Fruit fly (Drosophila melanogaster): Measurements from ENCODE around the gene CG5112.

CG5112 gene

DNA sequence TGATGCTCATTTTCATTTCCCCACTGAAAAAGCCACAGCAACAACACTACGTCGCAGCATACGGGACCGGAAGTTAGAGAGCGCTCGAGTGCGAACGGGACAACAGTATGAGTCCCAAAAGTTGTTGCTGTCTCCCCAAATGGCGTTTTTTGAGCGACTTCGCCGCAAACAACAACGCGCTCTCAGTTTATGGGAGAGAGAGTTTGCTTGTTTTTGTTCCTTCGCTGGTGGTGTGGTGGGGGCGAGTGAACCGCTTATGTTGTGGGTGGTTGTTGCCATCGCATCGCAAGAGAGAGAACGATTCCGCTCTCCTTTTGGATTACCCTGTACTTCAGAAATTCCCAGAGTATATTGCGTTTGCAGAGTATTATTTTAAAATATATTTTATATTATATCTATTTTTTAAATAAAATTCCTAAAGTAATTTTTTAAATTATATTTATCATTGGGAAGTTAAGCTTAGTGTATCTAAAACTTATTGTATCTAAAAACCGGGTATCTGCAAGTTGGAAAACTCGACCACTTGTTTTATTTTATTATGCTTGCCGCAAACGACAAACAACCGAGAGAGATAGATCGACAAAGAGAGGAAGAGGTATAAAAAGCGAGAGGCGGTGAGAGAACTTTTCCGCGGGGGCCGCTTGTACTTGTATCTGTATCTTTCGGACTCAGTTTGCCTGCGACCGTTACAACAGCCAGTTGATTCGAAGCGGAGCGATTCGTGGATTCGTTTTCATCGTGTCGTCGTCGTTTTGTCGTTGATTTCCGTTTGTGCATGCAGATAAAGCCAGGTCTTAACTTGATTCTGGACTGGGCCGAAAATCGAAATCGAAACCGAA lies 24.4 kb downstream of the CG5112 start, which contains the start of gene msi (continued):
- peak; percentile 92 for TF ChIP-seq CG12071 (GFP tag; optimal IDR thresholded peaks at IDR 0.05)
- TF ChIP-seq CG18764 (GFP tag; optimal IDR thresholded peaks at IDR 0.05), result peak; percentile 93
- peak; percentile 96; the same call in 1 of the 2 replicates for TF ChIP-seq NFAT (GFP tag; IDR thresholded peaks at IDR 0.05)
- TF ChIP-seq YL-1 (GFP tag; optimal IDR thresholded peaks at IDR 0.05), result peak; percentile 95
- TF ChIP-seq Mrtf (GFP tag; IDR thresholded peaks at IDR 0.05), result peak; percentile 98
- TF ChIP-seq CG6254 (GFP tag; optimal IDR thresholded peaks at IDR 0.05), result peak; percentile 96
- TF ChIP-seq bsh (GFP tag; optimal IDR thresholded peaks at IDR 0.05), result peak; percentile 94 to 100
- TF ChIP-seq CG10431 (GFP tag; optimal IDR thresholded peaks at IDR 0.05), result peak; percentile 91
- peak; percentile 65; the same call in 1 of the 2 replicates for TF ChIP-seq Bgb (GFP tag; IDR thresholded peaks at IDR 0.05; ENCODE audit: partially characterized antibody)
- TF ChIP-seq row (GFP tag; IDR thresholded peaks at IDR 0.05), result peak; percentile 100
- TF ChIP-seq sug (tag; optimal IDR thresholded peaks at IDR 0.05), result peak; percentile 98
- TF ChIP-seq dan (GFP tag; IDR thresholded peaks at IDR 0.05), result peak; percentile 77
- TF ChIP-seq Dll (GFP tag; IDR thresholded peaks at IDR 0.05; ENCODE audit: partially characterized antibody), result no peak; the same call in 3 of the 4 replicates
- peak; percentile 99 for TF ChIP-seq Dbx (GFP tag; IDR thresholded peaks at IDR 0.05)
- peak in 1 of 3 experiments; percentile 99 for TF ChIP-seq Stat92E (GFP tag; optimal IDR thresholded peaks at IDR 0.05)
- TF ChIP-seq jumu (GFP tag; optimal IDR thresholded peaks at IDR 0.05), result peak; percentile 65
- TF ChIP-seq CG13123 (GFP tag; optimal IDR thresholded peaks at IDR 0.05), result peak; percentile 93
- TF ChIP-seq sna (GFP tag; IDR thresholded peaks at IDR 0.05; ENCODE audit: partially characterized antibody), result 0 out of 2 replicates have a peak, but pooled peaks have one; percentile 18
- TF ChIP-seq CG33213 (GFP tag; optimal IDR thresholded peaks at IDR 0.05), result peak; percentile 16
- peak; percentile 100 for TF ChIP-seq CG17361 (GFP tag; IDR thresholded peaks at IDR 0.05)
- TF ChIP-seq sens-2 (GFP tag; IDR thresholded peaks at IDR 0.05), result peak; percentile 95
- peak; percentile 98 for TF ChIP-seq al (GFP tag; IDR thresholded peaks at IDR 0.05)
- peak; percentile 89 for TF ChIP-seq CG17802 (tag; optimal IDR thresholded peaks at IDR 0.05)
- TF ChIP-seq Asciz (GFP tag; optimal IDR thresholded peaks at IDR 0.05), result peak; percentile 99
- TF ChIP-seq pho (GFP tag; optimal IDR thresholded peaks at IDR 0.05), result peak; percentile 40
- TF ChIP-seq Med (GFP tag), result peak; percentile 97
- TF ChIP-seq amos (GFP tag; IDR thresholded peaks at IDR 0.05; ENCODE audit: partially characterized antibody), result no peak; the same call in 1 of the 2 replicates
- TF ChIP-seq CG1233 (GFP tag; optimal IDR thresholded peaks at IDR 0.05), result peak; percentile 99
- TF ChIP-seq CG11093 (GFP tag; IDR thresholded peaks at IDR 0.05), result peak; percentile 99
- TF ChIP-seq gfzf (GFP tag; optimal IDR thresholded peaks at IDR 0.05), result peak; percentile 38
- peak; percentile 99 for TF ChIP-seq sisA (GFP tag; IDR thresholded peaks at IDR 0.05)
- TF ChIP-seq CG34422 (GFP tag; IDR thresholded peaks at IDR 0.05), result peak; percentile 99
- TF ChIP-seq CG3281 (GFP tag; optimal IDR thresholded peaks at IDR 0.05), result peak; percentile 98
- TF ChIP-seq ken (GFP tag; IDR thresholded peaks at IDR 0.05), result peak; percentile 98
- TF ChIP-seq CG6854 (GFP tag; optimal IDR thresholded peaks at IDR 0.05), result peak; percentile 98
- TF ChIP-seq CG2678 (tag; optimal IDR thresholded peaks at IDR 0.05), result peak; percentile 100
- TF ChIP-seq ap (GFP tag; IDR thresholded peaks at IDR 0.05), result peak; percentile 98
- TF ChIP-seq otp (GFP tag; IDR thresholded peaks at IDR 0.05), result peak; percentile 97
- peak; percentile 95 for TF ChIP-seq crol (GFP tag; IDR thresholded peaks at IDR 0.05)
- TF ChIP-seq CG12659 (GFP tag; optimal IDR thresholded peaks at IDR 0.05), result peak; percentile 99
- TF ChIP-seq Scr (GFP tag; IDR thresholded peaks at IDR 0.05; ENCODE audit: partially characterized antibody), result peak; percentile 36; the same call in 1 of the 2 replicates
- TF ChIP-seq cato (GFP tag; optimal IDR thresholded peaks at IDR 0.05; ENCODE audit: borderline replicate concordance), result peak; percentile 93
- TF ChIP-seq CG4282 (GFP tag; optimal IDR thresholded peaks at IDR 0.05), result no peak
- peak; percentile 83 for TF ChIP-seq nau (GFP tag; optimal IDR thresholded peaks at IDR 0.05)
- peak; percentile 97 for TF ChIP-seq Usf (GFP tag; optimal IDR thresholded peaks at IDR 0.05)
- peak; percentile 98 for TF ChIP-seq CG14710 (tag; optimal IDR thresholded peaks at IDR 0.05)
- no peak for TF ChIP-seq CG7963 (GFP tag; IDR thresholded peaks at IDR 0.05; ENCODE audit: partially characterized antibody)
